Worm (Caenorhabditis elegans) whole organism, mixed stage, embryonic: ENCODE measurements around the gene Y49E10.18.

Source experiments
- cnd-1 ChIP-seq: fragments of 200-800 bp; sonication (Bioruptor generic); optimal IDR thresholded peaks from 2 replicates; lab custom pipeline; 2018; ENCODE audit warnings: mild to moderate bottlenecking, missing genetic modification characterization, missing compliant biosample characterization
- flh-1 ChIP-seq: fragments of 200-800 bp; sonication (Bioruptor generic); optimal IDR thresholded peaks from 2 replicates; lab custom pipeline; 2018; ENCODE audit warnings: mild to moderate bottlenecking, missing genetic modification characterization, moderate library complexity, missing compliant biosample characterization
- lin-13 ChIP-seq: fragments of 150-350 bp; optimal IDR thresholded peaks from 2 replicates; lab custom pipeline; 2014; ENCODE audit warnings: missing biosample characterization, missing genetic modification characterization
- mep-1 ChIP-seq: fragments of 150-350 bp; optimal IDR thresholded peaks from 2 replicates; lab custom pipeline; 2017; ENCODE audit warnings: missing biosample characterization, missing genetic modification reagents, missing genetic modification characterization, inconsistent platforms
- nhr-237 ChIP-seq: fragments of 150-350 bp; optimal IDR thresholded peaks from 2 replicates; lab custom pipeline; 2014; ENCODE audit warnings: missing biosample characterization, missing genetic modification characterization
- nhr-28 ChIP-seq: fragments of 150-350 bp; optimal IDR thresholded peaks from 2 replicates; lab custom pipeline; 2014; ENCODE audit warnings: missing biosample characterization, missing genetic modification characterization
- pha-4 ChIP-seq: fragments of 150-350 bp; optimal IDR thresholded peaks from 2 replicates; lab custom pipeline; 2018; ENCODE audit warnings: missing biosample characterization, missing genetic modification reagents, missing genetic modification characterization
- sptf-1 ChIP-seq: sonication (generic microtip); optimal IDR thresholded peaks from 2 replicates; lab custom pipeline; 2017; ENCODE audit warnings: mild to moderate bottlenecking, missing genetic modification characterization, moderate library complexity, missing compliant biosample characterization
- unc-39 ChIP-seq: fragments of 150-350 bp; optimal IDR thresholded peaks from 2 replicates; lab custom pipeline; 2014; ENCODE audit warnings: missing biosample characterization, missing genetic modification characterization
- ztf-11 ChIP-seq: fragments of 150-350 bp; optimal IDR thresholded peaks from 2 replicates; lab custom pipeline; 2014; ENCODE audit warnings: missing biosample characterization, missing genetic modification characterization

- TF ChIP-seq flh-1 (GFP tag; lab: Kevin White, UChicago) = peak; percentile 20
- TF ChIP-seq mep-1 (tag; lab: Kevin White, UChicago) = no peak
- no peak for TF ChIP-seq lin-13 (tag; lab: Kevin White, UChicago)
- no peak for TF ChIP-seq unc-39 (tag; lab: Kevin White, UChicago)
- TF ChIP-seq ztf-11 (tag; lab: Kevin White, UChicago) = no peak
- TF ChIP-seq nhr-237 (tag; lab: Kevin White, UChicago) = no peak
- no peak for TF ChIP-seq nhr-28 (tag; lab: Kevin White, UChicago)
- no peak for TF ChIP-seq pha-4 (tag; lab: Kevin White, UChicago)
- TF ChIP-seq cnd-1 = peak; percentile 46
- TF ChIP-seq sptf-1 (tag; lab: Kevin White, UChicago) = peak; percentile 84
These were observed 46.2 kb downstream of the Y49E10.18 start for ce11 chrIII:12399709-12400108.
